Fruit fly (Drosophila melanogaster) Kc167 (cell line): ENCODE results near the gene CG16964.

Experiments used
- Myc ChIP-seq: fragments of >200 bp; optimal IDR thresholded peaks from 2 replicates; lab custom pipeline; 2017; ENCODE audit warnings: missing external identifiers
- Sin3A ChIP-seq: fragments of >200 bp; optimal IDR thresholded peaks from 2 replicates; lab custom pipeline; 2018; ENCODE audit warnings: missing external identifiers
- h ChIP-seq: fragments of >200 bp; optimal IDR thresholded peaks from 3 replicates; lab custom pipeline; 2018; ENCODE audit warnings: missing external identifiers
- insv ChIP-seq: fragments of >200 bp; optimal IDR thresholded peaks from 3 replicates; lab custom pipeline; 2018; ENCODE audit warnings: missing external identifiers
- psq ChIP-seq: fragments of >200 bp; optimal IDR thresholded peaks from 2 replicates; lab custom pipeline; 2017; ENCODE audit warnings: missing external identifiers
- ttk ChIP-seq: sonication (Bioruptor generic); optimal IDR thresholded peaks from 2 replicates; lab custom pipeline; 2017; ENCODE audit warnings: missing external identifiers

Gene CG16964

DNA sequence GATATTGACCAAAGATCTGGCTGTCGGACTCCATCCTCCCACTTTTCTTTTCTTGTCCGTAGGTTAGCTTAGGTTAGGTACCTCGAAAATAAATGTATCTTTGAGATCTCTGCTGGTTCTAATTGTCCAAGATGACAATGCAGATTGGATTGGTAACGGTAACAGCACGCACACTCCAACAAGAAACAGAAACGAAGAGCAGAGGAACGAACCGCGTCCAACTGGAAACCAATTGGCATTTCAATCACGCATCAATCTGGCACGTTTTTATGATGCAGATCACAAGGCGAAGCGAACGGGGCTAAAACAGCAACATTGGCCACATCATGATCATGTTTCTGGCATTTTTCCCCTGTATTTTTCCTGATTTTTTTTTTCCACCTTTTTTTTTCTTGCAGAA, 8.1 kb downstream of the CG16964 start:
- TF ChIP-seq ttk (lab: Kevin White, UChicago) (no peak), Myc (lab: Kevin White, UChicago) (no peak), insv (lab: Kevin White, UChicago) (no peak), h (lab: Kevin White, UChicago) (no peak), Sin3A (lab: Kevin White, UChicago) (no peak), psq (lab: Kevin White, UChicago) (no peak)

DNA sequence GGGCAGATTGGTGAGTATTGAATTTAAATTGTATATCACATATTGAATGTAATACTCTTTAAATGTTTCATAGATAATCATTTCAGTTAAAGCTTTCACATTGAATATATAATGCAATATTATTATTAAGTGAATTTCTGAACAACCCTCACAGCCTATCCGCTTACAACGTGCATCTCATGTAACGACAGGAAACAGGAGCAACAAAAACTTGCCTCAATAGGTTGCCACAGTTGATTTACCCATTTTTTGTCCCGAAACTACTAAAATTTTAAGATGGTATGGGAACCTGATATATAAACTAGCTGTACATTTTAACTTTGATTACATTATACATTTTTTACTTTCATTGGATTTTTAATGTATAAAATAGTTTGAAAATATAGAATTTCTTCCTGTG, 11.0 kb downstream of the CG16964 start:
- TF ChIP-seq insv (lab: Kevin White, UChicago) (no peak), ttk (lab: Kevin White, UChicago) (no peak), Myc (lab: Kevin White, UChicago) (no peak), h (lab: Kevin White, UChicago) (no peak), psq (lab: Kevin White, UChicago) (no peak), Sin3A (lab: Kevin White, UChicago) (no peak)

DNA sequence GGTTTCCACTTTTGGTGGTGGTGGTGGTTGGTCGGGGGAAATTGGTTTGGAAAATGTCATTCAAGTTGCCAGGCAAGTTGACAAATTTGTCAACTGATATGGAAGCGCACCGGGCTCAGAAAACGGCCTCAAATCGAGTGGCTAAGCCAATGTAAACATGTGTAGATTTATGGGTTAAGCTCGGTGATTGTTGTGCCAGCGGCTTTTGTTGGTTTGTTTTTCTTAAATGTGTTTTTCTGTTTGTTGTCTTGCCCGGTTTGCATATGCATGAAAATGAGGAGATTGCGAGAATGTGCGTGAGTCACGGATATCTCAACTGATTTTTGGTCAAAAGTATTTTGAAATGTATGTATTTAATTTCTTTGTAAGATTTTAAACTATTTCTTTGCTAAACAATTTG, 13.2 kb downstream of the CG16964 start:
- TF ChIP-seq Myc (lab: Kevin White, UChicago) (no peak), Sin3A (lab: Kevin White, UChicago) (no peak), h (lab: Kevin White, UChicago) (no peak), ttk (lab: Kevin White, UChicago) (no peak), insv (lab: Kevin White, UChicago) (no peak), psq (lab: Kevin White, UChicago) (no peak)

DNA sequence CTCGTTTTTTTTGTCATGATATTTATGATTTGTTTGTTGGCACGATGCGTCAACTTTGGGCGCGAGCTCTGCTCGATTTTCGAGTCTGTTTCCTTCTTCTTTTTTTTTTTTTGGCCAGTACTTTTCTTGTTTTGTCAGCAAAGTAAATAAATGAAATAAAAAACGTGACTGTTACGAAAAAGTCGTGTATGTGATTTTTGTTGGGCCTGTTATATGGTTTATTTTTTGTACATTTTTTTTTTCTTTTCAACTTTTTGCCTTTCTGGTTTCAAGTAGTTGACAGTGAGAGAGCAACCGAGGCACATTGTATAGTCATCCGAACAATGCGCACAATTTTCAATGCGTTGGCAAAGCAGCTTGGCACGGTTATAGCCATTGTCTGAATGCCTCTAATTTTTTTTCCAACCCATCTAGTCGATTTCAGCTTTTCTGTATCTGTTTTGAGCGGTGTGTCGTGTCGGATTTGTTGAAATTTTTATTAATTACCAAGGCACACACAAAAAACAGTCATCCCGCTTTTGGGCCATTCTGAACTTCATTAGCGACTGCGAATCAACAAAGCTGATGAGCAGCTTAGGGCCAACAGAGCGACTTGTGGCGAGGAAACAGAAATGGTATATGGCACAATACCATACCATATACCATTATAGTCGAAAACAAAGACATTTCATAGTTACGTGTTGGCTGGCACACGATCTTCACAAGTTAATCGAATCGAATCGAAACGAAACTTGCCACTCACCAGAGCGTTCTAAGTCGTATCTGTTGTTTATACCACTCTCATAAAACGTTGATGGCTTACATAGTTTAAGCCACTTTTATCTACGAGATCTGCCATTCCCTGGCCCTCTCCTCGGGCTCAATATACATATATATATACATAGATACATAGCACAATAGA, 15.9 kb downstream of the CG16964 start:
- TF ChIP-seq Myc (lab: Kevin White, UChicago) (no peak), ttk (lab: Kevin White, UChicago) (no peak), Sin3A (lab: Kevin White, UChicago) (no peak), h (lab: Kevin White, UChicago) (no peak), psq (lab: Kevin White, UChicago) (no peak), insv (lab: Kevin White, UChicago) (no peak)

DNA sequence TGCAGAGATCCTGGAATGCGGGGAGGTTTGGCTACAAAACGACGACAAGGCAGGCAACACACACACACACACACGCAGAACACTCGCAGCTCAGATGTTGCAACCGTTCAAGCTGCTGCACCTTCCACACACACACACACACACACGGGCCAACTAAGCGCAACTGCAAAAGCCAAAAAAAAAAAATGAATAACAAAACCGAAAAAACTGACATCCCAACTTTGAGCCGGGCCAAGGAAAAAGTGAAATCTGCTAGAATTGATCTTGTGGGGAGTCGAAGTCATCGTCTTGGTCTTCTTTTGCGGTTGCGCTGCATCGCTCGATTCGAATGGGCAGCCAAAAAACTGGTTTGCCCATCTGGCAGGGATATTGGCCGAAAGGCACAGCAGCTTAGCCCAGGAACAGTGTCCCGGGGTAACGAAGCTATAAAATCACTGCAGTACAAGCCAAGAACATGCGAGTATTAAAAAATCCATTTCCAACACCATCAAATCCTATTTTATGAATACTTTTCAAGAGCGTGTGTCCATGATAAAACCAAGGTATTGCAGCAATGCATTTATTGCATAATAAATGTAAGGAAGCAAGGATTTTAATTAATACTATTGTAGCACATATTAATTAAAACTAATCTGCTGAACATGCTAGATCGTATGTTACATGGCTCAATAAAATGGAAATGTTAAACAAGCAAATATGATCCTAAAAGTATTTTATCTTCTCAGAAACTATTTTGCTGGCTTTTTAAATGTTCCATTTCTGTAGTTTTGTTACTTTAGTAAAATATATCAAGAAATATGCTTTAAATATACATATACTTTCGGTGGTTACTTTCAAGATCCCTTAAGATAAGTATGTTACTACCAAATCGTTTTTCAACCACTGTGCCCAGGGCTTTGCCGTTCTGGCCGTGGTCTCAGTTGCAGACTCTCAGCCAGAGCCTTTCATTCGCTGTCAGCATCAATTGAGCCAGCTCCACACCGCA, 18.2 kb downstream of the CG16964 start:
- TF ChIP-seq insv (lab: Kevin White, UChicago) (no peak), Myc (lab: Kevin White, UChicago) (no peak), ttk (lab: Kevin White, UChicago) (no peak), h (lab: Kevin White, UChicago) (no peak), psq (lab: Kevin White, UChicago) (no peak), Sin3A (lab: Kevin White, UChicago) (no peak)

DNA sequence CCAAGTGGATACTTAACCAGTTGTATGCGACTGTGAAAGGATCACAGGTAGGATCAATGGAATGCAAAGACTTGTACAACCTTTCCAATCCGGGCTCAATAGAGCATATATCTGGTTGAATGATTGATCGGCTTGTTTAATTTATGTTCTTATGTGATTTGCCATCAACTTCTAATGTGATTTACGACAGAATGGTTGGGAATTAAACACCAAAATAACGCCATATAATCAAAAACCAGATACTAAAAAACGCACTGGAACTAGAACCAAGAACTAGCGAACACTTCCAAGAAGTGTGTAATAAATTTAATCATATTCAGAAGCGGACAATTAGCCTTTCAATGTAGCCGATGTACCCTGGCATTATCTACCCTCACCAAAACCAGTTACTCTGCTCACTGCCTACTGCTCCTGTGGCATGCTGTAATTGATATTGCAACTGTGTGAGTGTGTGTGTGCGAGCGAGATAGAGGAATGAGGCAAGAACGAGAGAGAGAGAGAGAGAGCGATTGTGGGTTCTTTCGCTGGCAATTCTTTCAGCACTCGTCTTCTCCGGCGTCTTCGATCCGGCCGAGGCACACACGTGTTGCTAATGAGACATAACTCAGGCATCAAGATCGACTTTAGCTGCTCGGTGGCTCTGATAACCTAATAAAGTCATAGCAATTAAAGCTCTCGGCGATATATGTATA, 21.0 kb downstream of the CG16964 start:
- no peak for TF ChIP-seq h (lab: Kevin White, UChicago)
- no peak for TF ChIP-seq psq (lab: Kevin White, UChicago)
- no peak for TF ChIP-seq insv (lab: Kevin White, UChicago)
- TF ChIP-seq Myc (lab: Kevin White, UChicago) = no peak
- no peak for TF ChIP-seq ttk (lab: Kevin White, UChicago)
- no peak for TF ChIP-seq Sin3A (lab: Kevin White, UChicago)

DNA sequence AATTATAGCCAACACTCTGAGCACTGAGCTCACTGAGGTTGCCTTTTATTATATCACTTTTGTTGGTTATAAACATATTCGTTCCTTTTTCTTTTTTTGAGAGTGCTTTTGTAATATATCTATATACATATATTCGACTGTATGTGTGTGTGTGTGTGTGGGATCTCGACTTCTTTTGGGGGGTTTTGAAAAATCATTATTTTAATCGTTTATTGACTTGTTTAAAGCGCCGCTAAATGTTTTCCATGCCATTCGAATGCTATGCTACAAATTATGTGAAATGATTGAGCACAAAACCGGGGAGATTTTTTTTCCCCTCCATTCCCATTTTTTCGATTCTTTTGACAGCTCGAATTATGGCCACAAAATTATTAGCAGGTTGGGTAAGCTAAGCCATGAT, 21.7 kb downstream of the CG16964 start:
- TF ChIP-seq Sin3A (lab: Kevin White, UChicago) (no peak), Myc (lab: Kevin White, UChicago) (no peak), insv (lab: Kevin White, UChicago) (no peak), psq (lab: Kevin White, UChicago) (no peak), h (lab: Kevin White, UChicago) (no peak), ttk (lab: Kevin White, UChicago) (no peak)

DNA sequence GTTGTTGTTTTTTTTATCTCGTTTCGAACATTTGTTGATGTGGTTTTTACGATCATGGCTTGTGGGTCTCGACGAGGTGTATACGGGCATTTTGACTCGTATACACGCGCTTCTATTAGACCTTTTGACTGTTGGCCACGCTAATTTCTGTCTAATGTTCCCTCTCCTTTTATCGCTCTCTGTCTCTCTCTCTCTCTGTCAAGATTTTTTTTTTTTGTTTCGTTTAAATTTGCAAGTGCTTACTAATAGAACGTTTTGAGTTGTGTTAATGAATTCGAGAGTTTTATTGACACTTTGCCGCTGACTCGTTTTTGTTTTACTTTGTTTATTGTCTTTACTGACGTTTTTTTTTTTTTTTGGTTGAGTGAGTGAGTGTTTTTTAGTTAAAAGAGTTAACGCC, 22.6 kb downstream of the CG16964 start:
- TF ChIP-seq h (lab: Kevin White, UChicago) (no peak), Sin3A (lab: Kevin White, UChicago) (no peak), psq (lab: Kevin White, UChicago) (no peak), Myc (lab: Kevin White, UChicago) (no peak), ttk (lab: Kevin White, UChicago) (no peak), insv (lab: Kevin White, UChicago) (no peak)

DNA sequence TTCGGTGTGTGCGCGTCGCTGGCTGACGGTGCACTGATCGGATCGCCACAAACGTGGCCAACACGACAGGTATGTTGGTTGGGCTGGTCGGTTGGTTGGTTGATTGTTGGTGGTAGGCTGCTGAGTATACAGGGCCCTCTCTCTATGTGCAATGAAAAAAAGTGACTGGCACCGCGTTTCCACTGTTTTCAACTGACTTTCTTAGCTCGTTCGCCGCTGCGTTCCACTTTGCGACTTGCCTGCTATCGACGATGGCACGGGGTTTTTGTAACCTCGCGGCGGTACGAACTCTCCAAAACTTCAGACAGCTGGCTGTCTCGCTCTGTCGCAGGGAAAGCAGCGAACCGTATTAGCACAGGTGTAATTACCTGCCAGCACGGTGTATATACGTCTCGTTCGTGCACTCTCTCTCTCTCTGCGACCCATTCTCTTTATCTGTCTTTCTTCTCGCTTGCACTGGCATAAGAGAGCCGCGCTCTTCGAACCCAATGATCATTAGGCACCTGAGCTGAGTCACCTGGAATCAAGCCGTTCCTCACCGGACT, 23.2 kb downstream of the CG16964 start:
- TF ChIP-seq Myc (lab: Kevin White, UChicago) (no peak), ttk (lab: Kevin White, UChicago) (no peak), h (lab: Kevin White, UChicago) (no peak), Sin3A (lab: Kevin White, UChicago) (no peak), insv (lab: Kevin White, UChicago) (no peak), psq (lab: Kevin White, UChicago) (no peak)
